Worm (Caenorhabditis elegans) whole organism, young adult: ENCODE data around the gene F13C5.2.

Experiments used
- B0019.2 ChIP-seq: fragments of 200-800 bp; sonication (Bioruptor generic); conservative IDR thresholded peaks from 2 replicates; pipeline ENCODE4 v1.3.6; 2022; ENCODE audit warnings: missing genetic modification reagents, missing genetic modification characterization, missing compliant biosample characterization
- B0336.3 ChIP-seq: fragments of 200-800 bp; sonication (Bioruptor generic); IDR thresholded peaks from 2 replicates; pipeline ENCODE4 v1.3.6; 2022; ENCODE audit warnings: missing genetic modification characterization, missing compliant biosample characterization
- F33H1.4 ChIP-seq: fragments of 200-800 bp; sonication (Bioruptor generic); IDR thresholded peaks from 2 replicates; pipeline ENCODE4 v1.3.6; 2022; ENCODE audit warnings: missing genetic modification reagents, missing genetic modification characterization, missing compliant biosample characterization
- K12H6.12 ChIP-seq: fragments of 200-800 bp; sonication (Bioruptor generic); optimal IDR thresholded peaks from 2 replicates; lab custom pipeline; 2018; ENCODE audit warnings: mild to moderate bottlenecking, missing genetic modification characterization, missing compliant biosample characterization
- Y53F4B.3 ChIP-seq: fragments of 200-800 bp; sonication (Bioruptor generic); IDR thresholded peaks from 2 replicates; pipeline ENCODE4 v1.3.6; 2022; ENCODE audit warnings: missing genetic modification reagents, missing genetic modification characterization, missing compliant biosample characterization
- Y67H2A.10 ChIP-seq: fragments of 200-800 bp; sonication (Bioruptor generic); conservative IDR thresholded peaks from 2 replicates; pipeline ENCODE4 v1.3.6; 2022; ENCODE audit warnings: missing genetic modification reagents, missing genetic modification characterization, missing compliant biosample characterization
- Y79H2A.3 ChIP-seq: fragments of 200-800 bp; sonication (Bioruptor generic); conservative IDR thresholded peaks from 2 replicates; pipeline ENCODE4 v1.3.6; 2022; ENCODE audit warnings: missing genetic modification reagents, missing genetic modification characterization, missing compliant biosample characterization
- aptf-2 ChIP-seq: fragments of 200-800 bp; sonication (Bioruptor generic); conservative IDR thresholded peaks from 2 replicates; pipeline ENCODE4 v1.3.6; 2022; ENCODE audit warnings: missing genetic modification reagents, missing genetic modification characterization, missing compliant biosample characterization
- cebp-1 ChIP-seq, 2 experiments: fragments of 200-800 bp in 1 of 2; sonication (Bioruptor generic) in 1 of 2; sonication (generic microtip) in 1 of 2; IDR thresholded peaks in 1 of 2; optimal IDR thresholded peaks in 1 of 2; 2 replicates each; pipeline versions ENCODE4 v1.3.6 to Lab custom; 2017 to 2022; ENCODE audit warnings: missing compliant biosample characterization in 2 of 2, missing genetic modification characterization in 2 of 2, mild to moderate bottlenecking in 1 of 2, missing genetic modification reagents in 1 of 2, moderate library complexity in 1 of 2
- ceh-27 ChIP-seq: fragments of 200-800 bp; sonication (Bioruptor generic); optimal IDR thresholded peaks from 2 replicates; lab custom pipeline; 2018; ENCODE audit warnings: mild to moderate bottlenecking, missing genetic modification characterization, moderate library complexity, missing compliant biosample characterization
- chd-7 ChIP-seq: sonication (generic microtip); optimal IDR thresholded peaks from 2 replicates; lab custom pipeline; 2016; ENCODE audit warnings: mild to moderate bottlenecking, missing genetic modification characterization, moderate library complexity, missing compliant biosample characterization
- hmg-1.2 ChIP-seq: fragments of 200-800 bp; sonication (Bioruptor generic); IDR thresholded peaks from 2 replicates; pipeline ENCODE4 v1.3.6; 2022; ENCODE audit warnings: missing genetic modification reagents, missing genetic modification characterization, missing compliant biosample characterization
- lag-1 ChIP-seq: fragments of 200-800 bp; sonication (Bioruptor generic); IDR thresholded peaks from 2 replicates; pipeline ENCODE4 v1.3.6; 2022; ENCODE audit warnings: missing genetic modification reagents, missing genetic modification characterization, missing compliant biosample characterization
- let-607 ChIP-seq, 2 experiments: fragments of 200-800 bp in 1 of 2; sonication (Bioruptor generic) in 1 of 2; sonication (generic microtip) in 1 of 2; optimal IDR thresholded peaks; 2 replicates each; lab custom pipeline; 2016 to 2018; ENCODE audit warnings: mild to moderate bottlenecking in 2 of 2, missing compliant biosample characterization in 2 of 2, missing genetic modification characterization in 2 of 2, moderate library complexity in 2 of 2, missing genotype in 1 of 2
- lin-40 ChIP-seq: sonication (generic microtip); optimal IDR thresholded peaks from 2 replicates; lab custom pipeline; 2016; ENCODE audit warnings: missing genetic modification characterization, mild to moderate bottlenecking, missing compliant biosample characterization, missing genotype, missing genetic modification reagents
- lin-54 ChIP-seq: fragments of 200-800 bp; sonication (Bioruptor generic); optimal IDR thresholded peaks from 2 replicates; lab custom pipeline; 2018; ENCODE audit warnings: mild to moderate bottlenecking, missing genetic modification characterization, missing compliant biosample characterization
- lir-1 ChIP-seq: fragments of 200-800 bp; sonication (Bioruptor generic); conservative IDR thresholded peaks from 2 replicates; pipeline ENCODE4 v1.3.6; 2022; ENCODE audit warnings: missing genetic modification reagents, missing genetic modification characterization, missing compliant biosample characterization
- lsl-1 ChIP-seq: fragments of 200-800 bp; sonication (Bioruptor generic); optimal IDR thresholded peaks from 2 replicates; lab custom pipeline; 2018; ENCODE audit warnings: mild to moderate bottlenecking, missing genetic modification characterization, moderate library complexity, missing compliant biosample characterization
- madf-3 ChIP-seq: fragments of 200-800 bp; sonication (Bioruptor generic); IDR thresholded peaks from 2 replicates; pipeline ENCODE4 v1.3.6; 2022; ENCODE audit warnings: missing genetic modification reagents, missing genetic modification characterization, missing compliant biosample characterization
- madf-6 ChIP-seq: fragments of 200-800 bp; sonication (Bioruptor generic); IDR thresholded peaks from 2 replicates; pipeline ENCODE4 v1.3.6; 2022; ENCODE audit warnings: missing genetic modification reagents, missing genetic modification characterization, missing compliant biosample characterization
- nfya-1 ChIP-seq: sonication (generic microtip); optimal IDR thresholded peaks from 2 replicates; lab custom pipeline; 2017; ENCODE audit warnings: antibody characterized with exemption, missing compliant biosample characterization, missing genetic modification characterization, borderline replicate concordance; ENCODE audit not compliant: insufficient read depth
- nfya-2 ChIP-seq: fragments of 200-800 bp; sonication (Bioruptor generic); IDR thresholded peaks from 2 replicates; pipeline ENCODE4 v1.3.6; 2022; ENCODE audit warnings: missing genetic modification reagents, missing genetic modification characterization, missing compliant biosample characterization
- nfyb-1 ChIP-seq: fragments of 200-800 bp; sonication (Bioruptor generic); IDR thresholded peaks from 2 replicates; pipeline ENCODE4 v1.3.6; 2022; ENCODE audit warnings: missing genetic modification reagents, missing genetic modification characterization, missing compliant biosample characterization
- nhr-80 ChIP-seq: sonication (generic microtip); optimal IDR thresholded peaks from 2 replicates; lab custom pipeline; 2016; ENCODE audit warnings: missing genetic modification characterization, missing compliant biosample characterization
- pbrm-1 ChIP-seq: fragments of 200-800 bp; sonication (Bioruptor generic); IDR thresholded peaks from 2 replicates; pipeline ENCODE4 v1.3.6; 2022; ENCODE audit warnings: missing genetic modification reagents, missing genetic modification characterization, missing compliant biosample characterization
- pha-4 ChIP-seq: fragments of 150-350 bp; sonication (generic microtip); optimal IDR thresholded peaks from 2 replicates; lab custom pipeline; 2014; ENCODE audit warnings: missing biosample characterization, missing genetic modification reagents, missing genetic modification characterization
- sdz-38 ChIP-seq: sonication (generic microtip); optimal IDR thresholded peaks from 2 replicates; lab custom pipeline; 2016; ENCODE audit warnings: missing genotype, missing genetic modification characterization, missing compliant biosample characterization
- snpc-1.3 ChIP-seq: sonication (generic microtip); optimal IDR thresholded peaks from 2 replicates; lab custom pipeline; 2017; ENCODE audit warnings: missing genetic modification characterization, mild to moderate bottlenecking, missing compliant biosample characterization, antibody characterized with exemption, moderate library complexity, missing genotype, missing genetic modification reagents; ENCODE audit not compliant: insufficient read depth
- snpc-3.4 ChIP-seq: sonication (generic microtip); optimal IDR thresholded peaks from 2 replicates; lab custom pipeline; 2017; ENCODE audit warnings: missing genetic modification characterization, mild to moderate bottlenecking, missing compliant biosample characterization, antibody characterized with exemption, moderate library complexity, missing genotype, missing genetic modification reagents
- sptf-2 ChIP-seq: fragments of 200-800 bp; sonication (Bioruptor generic); optimal IDR thresholded peaks from 2 replicates; lab custom pipeline; 2018; ENCODE audit warnings: mild to moderate bottlenecking, missing genetic modification characterization, missing compliant biosample characterization
- tbp1 ChIP-seq: fragments of 200-800 bp; sonication (Bioruptor generic); optimal IDR thresholded peaks from 2 replicates; lab custom pipeline; 2018; ENCODE audit warnings: mild to moderate bottlenecking, missing genetic modification characterization, missing compliant biosample characterization
- unc-130 ChIP-seq: sonication (generic microtip); optimal IDR thresholded peaks from 2 replicates; lab custom pipeline; 2016; ENCODE audit warnings: missing genetic modification reagents, missing genetic modification characterization, missing compliant biosample characterization
- zim-3 ChIP-seq: sonication (generic microtip); optimal IDR thresholded peaks from 2 replicates; lab custom pipeline; 2017; ENCODE audit warnings: mild to moderate bottlenecking, missing genetic modification characterization, moderate library complexity, missing compliant biosample characterization
- ztf-3 ChIP-seq: fragments of 200-800 bp; sonication (Bioruptor generic); optimal IDR thresholded peaks from 2 replicates; lab custom pipeline; 2018; ENCODE audit warnings: mild to moderate bottlenecking, missing genetic modification characterization, missing compliant biosample characterization

Gene F13C5.2

DNA sequence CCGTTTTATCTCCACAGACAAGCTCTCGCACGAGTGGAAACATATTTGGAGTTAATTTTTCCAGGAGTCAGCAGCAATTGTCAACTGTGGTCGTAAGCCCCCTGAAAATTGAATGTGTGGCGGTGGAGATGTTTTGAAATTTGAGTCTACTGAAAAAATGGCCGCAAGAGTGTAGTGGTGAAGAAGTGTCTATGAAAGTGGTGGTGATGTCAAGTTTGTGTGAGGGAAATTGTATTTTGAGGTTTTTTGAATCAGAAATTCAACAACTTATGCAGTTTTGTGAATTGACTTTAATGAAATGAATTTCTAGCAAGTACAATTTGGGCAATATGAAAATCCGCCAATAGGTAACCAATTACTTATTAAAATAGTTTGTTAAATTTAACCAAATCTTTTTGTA lies 21.2 kb upstream of the F13C5.2 start, which contains the start of gene mrp-2:
TSS of gene mrp-2 (minus strand) at position 101 of the 400 bp plus-strand sequence.
- TF ChIP-seq nfya-2 (GFP tag; lab: Robert Waterston, UW) (no peak), lsl-1 (GFP tag; lab: Kevin White, UChicago) (no peak), madf-6 (GFP tag; lab: Robert Waterston, UW) (no peak), snpc-3.4 (no peak), Y67H2A.10 (GFP tag; lab: Robert Waterston, UW) (no peak), let-607 (tag; optimal IDR thresholded peaks at IDR 0.05; lab: Kevin White, UChicago) (no peak), Y79H2A.3 (GFP tag; lab: Robert Waterston, UW) (no peak), lin-40 (tag; lab: Kevin White, UChicago) (no peak), nhr-80 (no peak), aptf-2 (no peak), nfyb-1 (GFP tag; lab: Robert Waterston, UW) (no peak), lin-54 (GFP tag; lab: Kevin White, UChicago) (no peak), lir-1 (no peak), K12H6.12 (no peak), F33H1.4 (GFP tag; lab: Robert Waterston, UW) (no peak), B0019.2 (GFP tag; lab: Robert Waterston, UW) (no peak), Y53F4B.3 (GFP tag; lab: Robert Waterston, UW) (no peak), B0336.3 (no peak), pbrm-1 (no peak)
- TF ChIP-seq, all 124 proteins: peak for 0

DNA sequence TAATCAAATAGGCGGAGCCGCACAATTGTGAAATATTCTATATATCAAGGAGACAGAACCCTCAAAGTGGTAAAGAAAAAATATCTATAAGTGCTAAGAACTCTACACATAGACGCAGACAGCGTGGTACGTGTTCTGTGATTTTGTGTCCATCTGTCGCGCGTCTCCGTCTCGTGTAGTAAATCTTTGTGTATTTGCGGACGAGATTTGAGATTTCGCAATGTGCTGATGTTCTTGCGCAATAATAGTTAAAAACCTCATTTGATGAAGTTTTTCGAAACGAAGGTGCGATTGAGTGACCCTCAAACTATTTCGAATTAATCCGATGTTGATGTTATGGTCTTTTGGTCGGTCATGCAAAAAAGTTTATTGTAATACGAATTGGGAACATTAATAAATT lies 20.5 kb upstream of the F13C5.2 start:
- TF ChIP-seq cebp-1 (GFP tag; IDR thresholded peaks at IDR 0.05; lab: Robert Waterston, UW) = peak; percentile 96
- peak; percentile 99 for TF ChIP-seq cebp-1 (tag; optimal IDR thresholded peaks at IDR 0.05; lab: Kevin White, UChicago)
- no peak for TF ChIP-seq sdz-38 (tag; lab: Kevin White, UChicago)
- no peak for TF ChIP-seq nfya-1 (tag; lab: Kevin White, UChicago)
- no peak for TF ChIP-seq sptf-2 (GFP tag; lab: Kevin White, UChicago)
- TF ChIP-seq K12H6.12 = peak; percentile 42
- TF ChIP-seq ceh-27 (GFP tag; lab: Kevin White, UChicago) = peak; percentile 29
- TF ChIP-seq hmg-1.2 = peak; percentile 13; the same call in 1 of the 2 replicates
- TF ChIP-seq, all 124 proteins: peak for 4

DNA sequence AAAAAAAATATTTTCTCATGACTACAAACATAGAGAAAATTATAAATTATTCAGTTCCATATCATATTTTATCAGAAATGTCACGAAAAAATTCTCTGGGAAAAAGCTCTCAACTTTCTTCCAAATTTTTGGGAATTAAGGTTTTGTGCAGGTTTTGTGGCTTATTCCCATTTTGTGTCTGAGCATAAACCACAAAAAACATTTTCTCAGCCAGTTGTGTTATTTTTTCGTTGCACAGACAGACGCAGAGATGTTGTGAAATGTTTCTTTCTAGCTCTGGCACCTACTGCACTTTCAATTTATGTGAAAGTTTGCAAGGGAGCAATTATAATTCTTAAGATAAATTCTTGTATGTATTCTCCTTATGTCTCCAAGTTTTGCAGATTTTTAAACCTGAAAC lies 18.7 kb upstream of the F13C5.2 start:
- TF ChIP-seq F33H1.4 (GFP tag; lab: Robert Waterston, UW) = no peak
- TF ChIP-seq snpc-1.3 (tag; lab: Kevin White, UChicago) = no peak
- no peak for TF ChIP-seq chd-7 (tag; lab: Kevin White, UChicago)
- TF ChIP-seq madf-3 = no peak
- TF ChIP-seq unc-130 (GFP tag; lab: Kevin White, UChicago) = no peak
- no peak for TF ChIP-seq tbp1 (GFP tag; lab: Kevin White, UChicago)
- TF ChIP-seq ztf-3 (GFP tag; lab: Kevin White, UChicago) = no peak
- no peak for TF ChIP-seq pha-4 (tag; lab: Kevin White, UChicago)
- no peak for TF ChIP-seq pbrm-1
- TF ChIP-seq zim-3 = no peak
- TF ChIP-seq aptf-2 = no peak
- no peak for TF ChIP-seq B0336.3
- TF ChIP-seq lag-1 = no peak
